Worm (Caenorhabditis elegans): ENCODE results near the gene F29A7.8.

F29A7.8 gene

DNA sequence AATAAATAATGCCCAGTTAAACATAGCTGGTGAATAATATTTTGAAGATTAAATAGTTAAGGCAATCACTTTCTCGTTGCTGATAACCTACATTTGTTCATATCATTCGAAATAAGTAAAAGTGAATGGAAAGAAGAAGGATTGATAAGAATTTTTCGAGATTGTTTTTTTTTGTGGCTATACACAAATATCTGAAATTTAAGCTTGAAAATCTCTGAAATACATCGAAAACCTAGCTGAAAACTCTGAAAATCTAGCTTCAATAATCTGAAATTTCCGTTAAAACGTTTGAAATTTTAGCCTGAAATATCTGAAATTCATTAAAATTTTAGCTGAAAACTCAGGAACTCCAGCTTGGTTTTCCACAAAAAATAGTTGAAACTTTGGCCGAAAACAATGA is 18.2 kb downstream of the F29A7.8 start, which contains the start of gene T05A8.6:
Gene T05A8.6 (minus strand): TSS at position 101 of the 400 bp plus-strand sequence.
- no peak for TF ChIP-seq ceh-45 (GFP tag; IDR thresholded peaks at IDR 0.05)
- no peak for TF ChIP-seq tbx-7 (tag; optimal IDR thresholded peaks at IDR 0.05)
- no peak for TF ChIP-seq tbx-2 (tag; optimal IDR thresholded peaks at IDR 0.05)

DNA sequence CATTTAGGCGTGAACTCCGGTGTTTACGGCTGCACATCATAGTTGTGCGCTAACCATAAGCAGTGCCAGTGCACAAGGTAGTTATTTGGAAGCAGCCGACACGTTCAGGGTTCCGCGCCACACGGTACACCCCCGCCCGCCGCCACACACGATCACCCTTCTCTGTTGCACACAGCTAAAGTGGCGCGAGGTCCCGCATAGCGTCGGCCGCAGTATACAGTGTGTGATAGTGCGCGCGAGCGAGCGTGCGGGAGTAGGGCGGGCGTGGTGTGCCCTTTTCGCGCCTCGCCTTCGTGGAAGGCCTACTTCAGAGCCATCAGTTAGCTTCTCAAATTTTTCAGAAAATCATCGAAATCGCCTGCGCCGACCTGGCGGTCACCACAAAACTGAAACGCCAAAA is 20.9 kb downstream of the F29A7.8 start:
- TF ChIP-seq eyg-1 (tag; optimal IDR thresholded peaks at IDR 0.05) = no peak
- no peak for TF ChIP-seq ceh-6 (GFP tag; optimal IDR thresholded peaks at IDR 0.05)
- TF ChIP-seq fkh-6 (tag; optimal IDR thresholded peaks at IDR 0.05) = no peak
- TF ChIP-seq nhr-11 (tag; optimal IDR thresholded peaks at IDR 0.05) = no peak
- peak; percentile 4 for TF ChIP-seq ref-2 (tag; optimal IDR thresholded peaks at IDR 0.05)
- no peak for TF ChIP-seq lim-6 (tag; optimal IDR thresholded peaks at IDR 0.05)
- no peak for TF ChIP-seq ceh-22 (tag; optimal IDR thresholded peaks at IDR 0.05)
- no peak for TF ChIP-seq elt-4 (tag; optimal IDR thresholded peaks at IDR 0.05)
- no peak for TF ChIP-seq npax-4 (tag; optimal IDR thresholded peaks at IDR 0.05)
- TF ChIP-seq hlh-6 (tag; optimal IDR thresholded peaks at IDR 0.05) = peak; percentile 37
- no peak for TF ChIP-seq unc-3 (GFP tag; conservative IDR thresholded peaks at IDR 0.05)
- TF ChIP-seq unc-3 (tag; optimal IDR thresholded peaks at IDR 0.05) = no peak
- TF ChIP-seq ceh-30 (tag; optimal IDR thresholded peaks at IDR 0.05) = no peak
- TF ChIP-seq K02D7.2 (tag; optimal IDR thresholded peaks at IDR 0.05) = no peak
- no peak for TF ChIP-seq ceh-45 (GFP tag; IDR thresholded peaks at IDR 0.05)
- TF ChIP-seq nhr-232 (tag; optimal IDR thresholded peaks at IDR 0.05) = no peak
- TF ChIP-seq tbx-7 (tag; optimal IDR thresholded peaks at IDR 0.05) = no peak
- TF ChIP-seq ztf-16 (tag; optimal IDR thresholded peaks at IDR 0.05) = no peak
- no peak for TF ChIP-seq rnt-1 (tag; optimal IDR thresholded peaks at IDR 0.05)
- peak; percentile 9 for TF ChIP-seq dmd-4 (tag; optimal IDR thresholded peaks at IDR 0.05; ENCODE audit: borderline replicate concordance)
- no peak for TF ChIP-seq mec-3 (tag; optimal IDR thresholded peaks at IDR 0.05; ENCODE audit: borderline replicate concordance)

DNA sequence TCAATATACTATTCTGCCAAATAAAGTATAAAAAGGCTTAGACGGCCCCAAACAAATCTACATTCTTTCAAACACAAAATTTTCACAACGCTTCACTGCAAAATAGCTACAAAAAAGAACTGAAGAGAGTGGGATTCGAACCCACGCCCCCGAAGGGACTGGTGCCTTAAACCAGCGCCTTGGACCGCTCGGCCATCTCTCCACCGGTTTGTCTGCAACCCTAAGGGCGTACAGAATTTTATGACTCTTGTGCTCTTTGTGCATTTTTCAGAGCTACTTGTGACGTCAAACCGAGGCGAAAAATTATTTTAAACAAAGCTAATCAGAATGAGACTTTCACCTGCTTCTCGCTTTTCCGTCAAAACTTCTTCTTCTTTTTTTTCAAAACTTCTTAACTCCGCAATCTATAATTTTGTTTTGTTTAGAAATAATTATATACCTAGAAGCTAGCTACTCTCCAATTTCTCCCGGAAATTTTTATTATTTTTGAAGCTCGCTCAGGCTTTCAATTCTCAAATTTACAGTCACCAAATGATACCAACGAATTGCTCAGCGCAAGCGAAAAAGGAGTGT is 21.6 kb downstream of the F29A7.8 start, which contains the start of gene T05A8.8:
Gene T05A8.8 (plus strand): TSS at position 523 of the 573 bp plus-strand sequence.
- no peak for TF ChIP-seq ceh-6 (GFP tag; optimal IDR thresholded peaks at IDR 0.05)
- no peak for TF ChIP-seq fkh-10 (GFP tag; optimal IDR thresholded peaks at IDR 0.05)
- TF ChIP-seq che-1 (tag; optimal IDR thresholded peaks at IDR 0.05) = no peak
- TF ChIP-seq hlh-30 (tag; optimal IDR thresholded peaks at IDR 0.05; ENCODE audit: insufficient read depth) = no peak
- TF ChIP-seq unc-55 (GFP tag; optimal IDR thresholded peaks at IDR 0.05) = no peak
- no peak for TF ChIP-seq ceh-14 (tag; optimal IDR thresholded peaks at IDR 0.05)
- TF ChIP-seq sox-4 (tag; optimal IDR thresholded peaks at IDR 0.05) = no peak
- no peak for TF ChIP-seq unc-3 (GFP tag; conservative IDR thresholded peaks at IDR 0.05)
- TF ChIP-seq unc-3 (tag; optimal IDR thresholded peaks at IDR 0.05) = no peak
- TF ChIP-seq ets-4 (tag; optimal IDR thresholded peaks at IDR 0.05) = no peak
- no peak for TF ChIP-seq ama-1 (optimal IDR thresholded peaks at IDR 0.05)
- TF ChIP-seq pag-3 (tag; optimal IDR thresholded peaks at IDR 0.05; ENCODE audit: borderline replicate concordance) = no peak
- TF ChIP-seq npax-4 (tag; optimal IDR thresholded peaks at IDR 0.05) = no peak
- no peak for TF ChIP-seq ceh-9 (tag; optimal IDR thresholded peaks at IDR 0.05)

DNA sequence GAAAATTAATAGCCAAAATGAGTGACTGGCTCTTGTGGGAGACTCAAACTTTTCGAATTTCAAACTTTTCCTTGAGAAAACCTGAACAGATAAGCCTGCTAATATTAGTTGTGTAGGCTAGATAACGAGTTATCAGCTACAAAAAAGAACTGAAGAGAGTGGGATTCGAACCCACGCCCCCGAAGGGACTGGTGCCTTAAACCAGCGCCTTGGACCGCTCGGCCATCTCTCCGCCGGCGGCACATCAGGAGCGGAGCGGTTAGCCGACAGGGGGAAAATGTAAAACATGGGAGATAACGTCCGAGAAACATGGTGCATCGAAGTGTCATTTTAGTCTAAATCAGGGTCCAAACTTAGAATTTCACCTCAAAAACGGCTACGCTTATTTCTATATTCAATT is 22.2 kb downstream of the F29A7.8 start:
- TF ChIP-seq ref-2 (tag; optimal IDR thresholded peaks at IDR 0.05) = no peak
- no peak for TF ChIP-seq zip-5 (tag; optimal IDR thresholded peaks at IDR 0.05)
- no peak for TF ChIP-seq eyg-1 (tag; optimal IDR thresholded peaks at IDR 0.05)
- TF ChIP-seq syd-9 (tag; optimal IDR thresholded peaks at IDR 0.05) = no peak
- no peak for TF ChIP-seq ceh-24 (tag; optimal IDR thresholded peaks at IDR 0.05)
- no peak for TF ChIP-seq ceh-30 (tag; optimal IDR thresholded peaks at IDR 0.05)
- no peak for TF ChIP-seq ceh-19 (GFP tag; optimal IDR thresholded peaks at IDR 0.05)
- TF ChIP-seq tbx-2 (tag; optimal IDR thresholded peaks at IDR 0.05) = no peak
- TF ChIP-seq Y22D7AL.16 (tag; optimal IDR thresholded peaks at IDR 0.05) = no peak
- TF ChIP-seq mec-3 (tag; optimal IDR thresholded peaks at IDR 0.05; ENCODE audit: borderline replicate concordance) = no peak
- no peak for TF ChIP-seq unc-3 (GFP tag; conservative IDR thresholded peaks at IDR 0.05)
- no peak for TF ChIP-seq unc-3 (tag; optimal IDR thresholded peaks at IDR 0.05)
- TF ChIP-seq pax-1 (tag; optimal IDR thresholded peaks at IDR 0.05) = no peak
